Fruit fly (Drosophila melanogaster) whole organism, pupa: ENCODE measurements around the gene CG46306.
A peak's percentile ranks its signal among the peaks of the same experiment; 100 is the strongest.

ENCODE experiments used
- CG10348 ChIP-seq: fragments of 200-800 bp; sonication (Bioruptor generic); IDR thresholded peaks from 2 replicates; pipeline ENCODE4 v1.3.6; 2022; ENCODE audit warnings: missing biosample characterization, missing genetic modification characterization
- CG12605 ChIP-seq: fragments of 200-800 bp; sonication (Bioruptor generic); IDR thresholded peaks from 2 replicates; pipeline ENCODE4 v1.3.6; 2022; ENCODE audit warnings: missing biosample characterization, missing genetic modification characterization
- CG13204 ChIP-seq: fragments of 200-800 bp; sonication (Bioruptor generic); optimal IDR thresholded peaks from 2 replicates; lab custom pipeline; 2018; ENCODE audit warnings: missing biosample characterization, mild to moderate bottlenecking, missing genetic modification characterization, moderate library complexity
- CG14655 ChIP-seq: fragments of 200-800 bp; sonication (Bioruptor generic); optimal IDR thresholded peaks from 3 replicates; lab custom pipeline; 2017; ENCODE audit warnings: mild to moderate bottlenecking, missing biosample characterization, missing genetic modification reagents, missing genetic modification characterization
- CG15710 ChIP-seq: fragments of 200-800 bp; sonication (Bioruptor generic); optimal IDR thresholded peaks from 2 replicates; lab custom pipeline; 2018; ENCODE audit warnings: missing biosample characterization, mild to moderate bottlenecking, missing genetic modification characterization, moderate library complexity
- CG17806 ChIP-seq: fragments of 200-800 bp; sonication (Bioruptor generic); optimal IDR thresholded peaks from 2 replicates; lab custom pipeline; 2018; ENCODE audit warnings: missing biosample characterization, mild to moderate bottlenecking, missing genetic modification characterization, moderate library complexity
- CG32121 ChIP-seq: fragments of 200-800 bp; sonication (Bioruptor generic); IDR thresholded peaks from 2 replicates; pipeline ENCODE4 v1.3.6; 2022; ENCODE audit warnings: missing biosample characterization, missing genetic modification characterization
- CG34367 ChIP-seq: fragments of 200-800 bp; sonication (Bioruptor generic); optimal IDR thresholded peaks from 2 replicates; lab custom pipeline; 2018; ENCODE audit warnings: missing biosample characterization, mild to moderate bottlenecking, missing genetic modification characterization
- CG4496 ChIP-seq: fragments of 200-800 bp; sonication (Bioruptor generic); IDR thresholded peaks from 3 replicates; pipeline ENCODE4 v1.3.6; 2022; ENCODE audit warnings: missing biosample characterization, missing genetic modification characterization
- CG8159 ChIP-seq: fragments of 200-800 bp; sonication (Bioruptor generic); optimal IDR thresholded peaks from 3 replicates; lab custom pipeline; 2018; ENCODE audit warnings: missing biosample characterization, mild to moderate bottlenecking, missing genetic modification characterization, moderate library complexity
- CG8301 ChIP-seq: fragments of 200-800 bp; sonication (Bioruptor generic); optimal IDR thresholded peaks from 2 replicates; lab custom pipeline; 2018; ENCODE audit warnings: missing biosample characterization, mild to moderate bottlenecking, missing genetic modification characterization
- CG9948 ChIP-seq: fragments of 200-800 bp; sonication (Bioruptor generic); optimal IDR thresholded peaks from 2 replicates; lab custom pipeline; 2018; ENCODE audit warnings: missing biosample characterization, mild to moderate bottlenecking, missing genetic modification characterization, moderate library complexity
- D1 ChIP-seq: fragments of 200-800 bp; sonication (Bioruptor generic); optimal IDR thresholded peaks from 2 replicates; lab custom pipeline; 2018; ENCODE audit warnings: missing biosample characterization, mild to moderate bottlenecking, missing genetic modification characterization, moderate library complexity
- EcR ChIP-seq: fragments of 200-800 bp; sonication (Bioruptor generic); optimal IDR thresholded peaks from 3 replicates; lab custom pipeline; 2019; ENCODE audit warnings: missing biosample characterization, missing genetic modification characterization, mild to moderate bottlenecking, moderate library complexity, missing genetic modification reagents
- Ets98B ChIP-seq: fragments of 200-800 bp; sonication (Bioruptor generic); IDR thresholded peaks from 2 replicates; pipeline ENCODE4 v1.3.6; 2022; ENCODE audit warnings: missing biosample characterization, missing genetic modification characterization
- Pif1A ChIP-seq: fragments of 200-800 bp; sonication (Bioruptor generic); optimal IDR thresholded peaks from 3 replicates; lab custom pipeline; 2016; ENCODE audit warnings: missing biosample characterization, missing genetic modification characterization
- Pif1B ChIP-seq: fragments of 200-800 bp; sonication (Bioruptor generic); optimal IDR thresholded peaks from 3 replicates; lab custom pipeline; 2016; ENCODE audit warnings: missing biosample characterization, missing genetic modification characterization
- Snoo ChIP-seq: fragments of 200-800 bp; sonication (Bioruptor generic); optimal IDR thresholded peaks from 3 replicates; lab custom pipeline; 2017; ENCODE audit warnings: missing biosample characterization, mild to moderate bottlenecking, missing genetic modification characterization, inconsistent platforms
- fd96Ca ChIP-seq: fragments of 200-800 bp; sonication (Bioruptor generic); IDR thresholded peaks from 3 replicates; pipeline ENCODE4 v1.3.6; 2022; ENCODE audit warnings: missing biosample characterization, missing genetic modification characterization
- gl ChIP-seq: fragments of 200-800 bp; sonication (Bioruptor generic); optimal IDR thresholded peaks from 2 replicates; lab custom pipeline; 2018; ENCODE audit warnings: missing biosample characterization, mild to moderate bottlenecking, missing genetic modification characterization
- rn ChIP-seq: fragments of 200-800 bp; sonication (Bioruptor generic); IDR thresholded peaks from 2 replicates; pipeline ENCODE4 v1.3.6; 2022; ENCODE audit warnings: missing biosample characterization, missing genetic modification characterization

CG46306 gene

dm6 chrX:16846575-16846974 lies 11.3 kb upstream of the CG46306 start:
- no peak for TF ChIP-seq CG17806 (tag; lab: Kevin White, UChicago)
- TF ChIP-seq CG9948 (tag; lab: Kevin White, UChicago), result no peak
- TF ChIP-seq D1 (tag; lab: Kevin White, UChicago), result no peak
- no peak for TF ChIP-seq gl (tag; lab: Kevin White, UChicago)
- no peak for TF ChIP-seq CG34367 (tag; lab: Kevin White, UChicago)
- TF ChIP-seq Pif1B (GFP tag; lab: Kevin White, UChicago), result no peak
- TF ChIP-seq CG14655 (GFP tag; lab: Kevin White, UChicago), result no peak
- no peak for TF ChIP-seq CG32121 (GFP tag; lab: Robert Waterston, UW)
- TF ChIP-seq CG12605 (GFP tag; lab: Robert Waterston, UW), result no peak
- TF ChIP-seq Pif1A (GFP tag; lab: Kevin White, UChicago), result no peak

- TF ChIP-seq D1 (tag; lab: Kevin White, UChicago) (no peak), rn (no peak), CG10348 (GFP tag; lab: Robert Waterston, UW) (no peak), CG15710 (tag; lab: Kevin White, UChicago) (no peak), Pif1A (GFP tag; lab: Kevin White, UChicago) (no peak), CG13204 (no peak), Pif1B (GFP tag; lab: Kevin White, UChicago) (no peak), CG17806 (tag; lab: Kevin White, UChicago) (no peak), CG8159 (no peak)
These were observed 9.0 kb upstream of the CG46306 start, which contains the start of gene RSG7 for dm6 chrX:16844295-16844694. Gene RSG7, minus strand, starts transcription at chrX:16844433.

dm6 chrX:16839905-16840304 lies 4.6 kb upstream of the CG46306 start:
- TF ChIP-seq fd96Ca (GFP tag; lab: Robert Waterston, UW) (no peak), D1 (tag; lab: Kevin White, UChicago) (peak; percentile 39)

- TF ChIP-seq CG14655 (GFP tag; lab: Kevin White, UChicago), result peak; percentile 3
- TF ChIP-seq CG17806 (tag; lab: Kevin White, UChicago), result no peak
- TF ChIP-seq EcR (GFP tag; lab: Kevin White, UChicago), result no peak
- peak; percentile 4 for TF ChIP-seq CG8301 (tag; lab: Kevin White, UChicago)
- TF ChIP-seq CG15710 (tag; lab: Kevin White, UChicago), result no peak
These were observed 3.7 kb upstream of the CG46306 start for dm6 chrX:16839033-16839432.

dm6 chrX:16837588-16838178 lies 2.4 kb upstream of the CG46306 start:
- TF ChIP-seq CG32121 (GFP tag; lab: Robert Waterston, UW), result no peak
- no peak for TF ChIP-seq Pif1A (GFP tag; lab: Kevin White, UChicago)
- TF ChIP-seq fd96Ca (GFP tag; lab: Robert Waterston, UW), result 0 out of 3 replicates have a peak, but pooled peaks have one; percentile 24

- TF ChIP-seq rn, result no peak
- peak; percentile 30 for TF ChIP-seq CG14655 (GFP tag; lab: Kevin White, UChicago)
- peak; percentile 42 for TF ChIP-seq EcR (GFP tag; lab: Kevin White, UChicago)
These were observed 1.5 kb upstream of the CG46306 start for dm6 chrX:16836805-16837333.

dm6 chrX:16836091-16836799 lies 925 bp upstream of the CG46306 start:
- TF ChIP-seq CG10348 (GFP tag; lab: Robert Waterston, UW), result no peak
- peak; percentile 65 for TF ChIP-seq EcR (GFP tag; lab: Kevin White, UChicago)
- TF ChIP-seq Snoo (tag; lab: Kevin White, UChicago), result no peak
- peak; percentile 19 for TF ChIP-seq CG13204
- 0 out of 3 replicates have a peak, but pooled peaks have one; percentile 22 for TF ChIP-seq CG4496 (GFP tag; lab: Robert Waterston, UW)

dm6 chrX:16834259-16834658 lies 1.1 kb downstream of the CG46306 start:
- TF ChIP-seq CG17806 (tag; lab: Kevin White, UChicago), result peak; percentile 38
- no peak for TF ChIP-seq EcR (GFP tag; lab: Kevin White, UChicago)
- peak; percentile 81 for TF ChIP-seq CG32121 (GFP tag; lab: Robert Waterston, UW)
- peak; percentile 79 for TF ChIP-seq CG8301 (tag; lab: Kevin White, UChicago)
- TF ChIP-seq CG15710 (tag; lab: Kevin White, UChicago), result peak; percentile 36
- 0 out of 3 replicates have a peak, but pooled peaks have one; percentile 47 for TF ChIP-seq fd96Ca (GFP tag; lab: Robert Waterston, UW)
- peak; percentile 73 for TF ChIP-seq CG9948 (tag; lab: Kevin White, UChicago)
- no peak for TF ChIP-seq CG12605 (GFP tag; lab: Robert Waterston, UW)
- TF ChIP-seq CG13204, result no peak
- TF ChIP-seq Pif1A (GFP tag; lab: Kevin White, UChicago), result peak; percentile 66
- peak; percentile 52 for TF ChIP-seq Pif1B (GFP tag; lab: Kevin White, UChicago)
- TF ChIP-seq CG34367 (tag; lab: Kevin White, UChicago), result peak; percentile 4
- TF ChIP-seq Snoo (tag; lab: Kevin White, UChicago), result no peak
- TF ChIP-seq CG8159, result peak; percentile 11
- TF ChIP-seq Ets98B (GFP tag; lab: Robert Waterston, UW), result peak; percentile 19; the same call in 1 of the 2 replicates
- no peak for TF ChIP-seq D1 (tag; lab: Kevin White, UChicago)
- TF ChIP-seq CG10348 (GFP tag; lab: Robert Waterston, UW), result no peak
- no peak for TF ChIP-seq rn
- no peak for TF ChIP-seq gl (tag; lab: Kevin White, UChicago)
- peak; percentile 48; the same call in 2 of the 3 replicates for TF ChIP-seq CG4496 (GFP tag; lab: Robert Waterston, UW)
- peak; percentile 89 for TF ChIP-seq CG14655 (GFP tag; lab: Kevin White, UChicago)
